Fruit fly (Drosophila melanogaster) whole organism, pupa: ENCODE data around the gene CG45067.

ENCODE experiments used
- CG10348 ChIP-seq: fragments of 200-800 bp; sonication (Bioruptor generic); IDR thresholded peaks from 2 replicates; pipeline ENCODE4 v1.3.6; 2022; ENCODE audit warnings: missing biosample characterization, missing genetic modification characterization
- CG12605 ChIP-seq: fragments of 200-800 bp; sonication (Bioruptor generic); IDR thresholded peaks from 2 replicates; pipeline ENCODE4 v1.3.6; 2022; ENCODE audit warnings: missing biosample characterization, missing genetic modification characterization
- CG13204 ChIP-seq: fragments of 200-800 bp; sonication (Bioruptor generic); optimal IDR thresholded peaks from 2 replicates; lab custom pipeline; 2018; ENCODE audit warnings: missing biosample characterization, mild to moderate bottlenecking, missing genetic modification characterization, moderate library complexity
- CG14655 ChIP-seq: fragments of 200-800 bp; sonication (Bioruptor generic); optimal IDR thresholded peaks from 3 replicates; lab custom pipeline; 2017; ENCODE audit warnings: mild to moderate bottlenecking, missing biosample characterization, missing genetic modification reagents, missing genetic modification characterization
- CG15710 ChIP-seq: fragments of 200-800 bp; sonication (Bioruptor generic); optimal IDR thresholded peaks from 2 replicates; lab custom pipeline; 2018; ENCODE audit warnings: missing biosample characterization, mild to moderate bottlenecking, missing genetic modification characterization, moderate library complexity
- CG17806 ChIP-seq: fragments of 200-800 bp; sonication (Bioruptor generic); optimal IDR thresholded peaks from 2 replicates; lab custom pipeline; 2018; ENCODE audit warnings: missing biosample characterization, mild to moderate bottlenecking, missing genetic modification characterization, moderate library complexity
- CG32121 ChIP-seq: fragments of 200-800 bp; sonication (Bioruptor generic); IDR thresholded peaks from 2 replicates; pipeline ENCODE4 v1.3.6; 2022; ENCODE audit warnings: missing biosample characterization, missing genetic modification characterization
- CG34367 ChIP-seq: fragments of 200-800 bp; sonication (Bioruptor generic); optimal IDR thresholded peaks from 2 replicates; lab custom pipeline; 2018; ENCODE audit warnings: missing biosample characterization, mild to moderate bottlenecking, missing genetic modification characterization
- CG4496 ChIP-seq: fragments of 200-800 bp; sonication (Bioruptor generic); IDR thresholded peaks from 3 replicates; pipeline ENCODE4 v1.3.6; 2022; ENCODE audit warnings: missing biosample characterization, missing genetic modification characterization
- CG8159 ChIP-seq: fragments of 200-800 bp; sonication (Bioruptor generic); optimal IDR thresholded peaks from 3 replicates; lab custom pipeline; 2018; ENCODE audit warnings: missing biosample characterization, mild to moderate bottlenecking, missing genetic modification characterization, moderate library complexity
- CG8301 ChIP-seq: fragments of 200-800 bp; sonication (Bioruptor generic); optimal IDR thresholded peaks from 2 replicates; lab custom pipeline; 2018; ENCODE audit warnings: missing biosample characterization, mild to moderate bottlenecking, missing genetic modification characterization
- CG9948 ChIP-seq: fragments of 200-800 bp; sonication (Bioruptor generic); optimal IDR thresholded peaks from 2 replicates; lab custom pipeline; 2018; ENCODE audit warnings: missing biosample characterization, mild to moderate bottlenecking, missing genetic modification characterization, moderate library complexity
- D1 ChIP-seq: fragments of 200-800 bp; sonication (Bioruptor generic); optimal IDR thresholded peaks from 2 replicates; lab custom pipeline; 2018; ENCODE audit warnings: missing biosample characterization, mild to moderate bottlenecking, missing genetic modification characterization, moderate library complexity
- EcR ChIP-seq: fragments of 200-800 bp; sonication (Bioruptor generic); optimal IDR thresholded peaks from 3 replicates; lab custom pipeline; 2019; ENCODE audit warnings: missing biosample characterization, missing genetic modification characterization, mild to moderate bottlenecking, moderate library complexity, missing genetic modification reagents
- Ets98B ChIP-seq: fragments of 200-800 bp; sonication (Bioruptor generic); IDR thresholded peaks from 2 replicates; pipeline ENCODE4 v1.3.6; 2022; ENCODE audit warnings: missing biosample characterization, missing genetic modification characterization
- Pif1A ChIP-seq: fragments of 200-800 bp; sonication (Bioruptor generic); optimal IDR thresholded peaks from 3 replicates; lab custom pipeline; 2016; ENCODE audit warnings: missing biosample characterization, missing genetic modification characterization
- Pif1B ChIP-seq: fragments of 200-800 bp; sonication (Bioruptor generic); optimal IDR thresholded peaks from 3 replicates; lab custom pipeline; 2016; ENCODE audit warnings: missing biosample characterization, missing genetic modification characterization
- Snoo ChIP-seq: fragments of 200-800 bp; sonication (Bioruptor generic); optimal IDR thresholded peaks from 3 replicates; lab custom pipeline; 2017; ENCODE audit warnings: missing biosample characterization, mild to moderate bottlenecking, missing genetic modification characterization, inconsistent platforms
- fd96Ca ChIP-seq: fragments of 200-800 bp; sonication (Bioruptor generic); IDR thresholded peaks from 3 replicates; pipeline ENCODE4 v1.3.6; 2022; ENCODE audit warnings: missing biosample characterization, missing genetic modification characterization
- gl ChIP-seq: fragments of 200-800 bp; sonication (Bioruptor generic); optimal IDR thresholded peaks from 2 replicates; lab custom pipeline; 2018; ENCODE audit warnings: missing biosample characterization, mild to moderate bottlenecking, missing genetic modification characterization
- rn ChIP-seq: fragments of 200-800 bp; sonication (Bioruptor generic); IDR thresholded peaks from 2 replicates; pipeline ENCODE4 v1.3.6; 2022; ENCODE audit warnings: missing biosample characterization, missing genetic modification characterization

Gene CG45067

DNA sequence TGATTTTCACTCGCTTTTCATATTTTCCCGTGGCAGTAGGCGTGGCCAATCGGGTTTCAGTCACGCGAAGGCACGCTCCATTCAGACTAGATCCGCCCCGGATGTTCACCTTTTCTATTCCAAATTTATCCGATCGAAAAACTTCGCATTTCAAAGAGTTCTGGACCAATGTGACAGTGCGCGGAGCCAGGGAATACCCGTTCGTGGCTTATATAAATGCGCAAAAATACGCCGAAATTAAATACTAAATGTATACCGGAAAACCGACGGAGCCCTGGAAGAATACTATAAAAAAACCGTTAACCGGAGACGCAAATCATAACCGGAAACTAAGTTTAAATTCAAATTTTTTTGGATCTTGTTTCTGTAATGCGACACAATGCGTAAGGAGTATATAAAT lies 13.3 kb upstream of the CG45067 start, which contains the start of gene promL:
TSS of gene promL (minus strand) at position 181 of the 400 bp plus-strand sequence.
- TF ChIP-seq CG8159 (tag; lab: Kevin White, UChicago) = peak; percentile 19
- peak; percentile 56 for TF ChIP-seq Snoo (tag; lab: Kevin White, UChicago)
- no peak for TF ChIP-seq gl
- TF ChIP-seq Pif1A = peak; percentile 29
- TF ChIP-seq D1 (tag; lab: Kevin White, UChicago) = no peak
- TF ChIP-seq CG17806 (tag; lab: Kevin White, UChicago) = no peak
- TF ChIP-seq CG12605 = no peak
- peak; percentile 68 for TF ChIP-seq EcR (GFP tag; lab: Kevin White, UChicago)
- no peak for TF ChIP-seq rn (GFP tag; lab: Robert Waterston, UW)
- TF ChIP-seq fd96Ca = peak; percentile 34; the same call in 1 of the 3 replicates
- TF ChIP-seq CG9948 (tag; lab: Kevin White, UChicago) = no peak
- TF ChIP-seq CG10348 = no peak
- no peak for TF ChIP-seq CG32121
- peak; percentile 37 for TF ChIP-seq Ets98B (GFP tag; lab: Robert Waterston, UW)
- TF ChIP-seq CG14655 (GFP tag; lab: Kevin White, UChicago) = no peak
- TF ChIP-seq CG8301 (tag; lab: Kevin White, UChicago) = no peak
- peak; percentile 10 for TF ChIP-seq CG13204
- TF ChIP-seq CG4496 (GFP tag; lab: Robert Waterston, UW) = peak; percentile 47; the same call in 1 of the 3 replicates
- TF ChIP-seq Pif1B (GFP tag; lab: Kevin White, UChicago) = peak; percentile 12
- TF ChIP-seq CG34367 (tag; lab: Kevin White, UChicago) = no peak
- peak; percentile 51 for TF ChIP-seq CG15710 (tag; lab: Kevin White, UChicago)

DNA sequence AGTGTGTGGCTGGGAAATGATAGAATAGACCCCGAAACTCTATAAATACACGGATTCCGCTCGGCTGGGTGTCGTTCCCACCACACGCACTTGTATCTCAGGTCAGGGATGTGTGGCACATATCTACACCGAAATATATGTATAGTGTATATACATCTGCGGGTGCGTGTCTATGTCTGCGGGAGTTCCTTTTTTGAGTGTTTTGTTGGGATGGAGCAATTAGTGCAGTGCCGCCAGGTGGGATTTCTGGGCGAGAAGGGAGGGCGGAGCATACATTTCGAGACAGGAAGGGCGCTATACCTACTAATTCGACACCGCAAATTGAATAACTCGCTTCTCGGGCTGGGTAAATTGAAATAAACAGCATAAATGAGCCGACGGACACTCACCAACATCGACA lies 12.2 kb upstream of the CG45067 start:
- no peak for TF ChIP-seq CG9948 (tag; lab: Kevin White, UChicago)
- no peak for TF ChIP-seq CG15710 (tag; lab: Kevin White, UChicago)
- TF ChIP-seq CG4496 (GFP tag; lab: Robert Waterston, UW) = no peak
- no peak for TF ChIP-seq EcR (GFP tag; lab: Kevin White, UChicago)
- 0 out of 3 replicates have a peak, but pooled peaks have one; percentile 22 for TF ChIP-seq fd96Ca

DNA sequence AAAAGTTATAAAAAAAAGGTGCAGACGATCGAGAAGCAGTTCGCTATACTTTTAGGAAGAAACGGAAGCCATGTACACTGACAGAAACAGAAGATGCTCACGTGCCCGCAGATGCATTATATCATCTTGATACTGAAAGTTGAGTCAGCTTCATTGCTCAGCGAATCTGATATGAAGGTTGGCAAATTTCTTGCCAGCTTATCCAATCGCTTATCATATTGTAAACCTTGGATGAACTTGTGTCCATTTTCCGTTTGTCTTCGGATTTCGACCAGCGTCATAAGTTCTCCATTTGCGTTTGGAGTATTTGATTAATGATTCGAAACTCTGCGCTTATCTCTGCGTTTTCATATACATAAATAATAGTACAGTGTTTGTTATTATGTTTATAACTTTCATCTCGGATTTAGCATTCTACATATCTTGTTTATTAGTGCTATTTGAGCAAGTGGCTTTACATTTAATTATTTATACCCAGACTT lies 11.4 kb upstream of the CG45067 start:
- TF ChIP-seq Snoo (tag; lab: Kevin White, UChicago) (no peak), rn (GFP tag; lab: Robert Waterston, UW) (no peak), CG34367 (tag; lab: Kevin White, UChicago) (peak; percentile 19), CG8301 (tag; lab: Kevin White, UChicago) (peak; percentile 2)

DNA sequence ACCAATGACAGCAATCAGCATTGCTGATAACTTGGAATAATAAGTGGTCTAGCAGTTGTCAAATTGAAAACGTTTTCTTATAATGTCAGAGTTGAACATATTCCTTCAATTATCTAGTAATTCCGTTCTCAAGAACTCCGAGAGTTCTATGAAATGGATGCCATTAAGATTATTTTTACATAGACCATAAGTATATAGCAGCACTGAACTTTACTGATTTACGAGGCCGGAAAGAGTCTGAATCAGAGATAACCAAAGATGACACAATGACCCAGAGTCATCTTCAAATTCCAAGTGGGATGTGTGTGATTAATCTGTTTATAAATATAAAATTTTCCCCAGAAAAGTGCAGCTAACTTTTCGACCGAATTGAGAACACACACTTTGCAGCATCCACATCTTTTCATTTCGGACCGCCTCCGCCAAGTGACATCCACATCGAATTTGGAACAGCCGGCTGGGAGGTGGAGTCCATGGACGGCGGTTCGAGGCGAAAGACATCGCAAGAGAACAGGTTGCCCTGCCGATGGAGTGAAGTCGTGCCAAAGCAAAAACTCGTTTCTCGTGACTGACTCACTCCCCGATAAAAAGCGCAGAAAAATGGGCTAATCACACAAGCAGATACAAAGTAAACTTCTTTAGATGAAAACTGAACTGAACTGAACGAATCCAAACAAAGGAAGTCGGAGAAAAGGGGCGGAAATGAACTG lies 10.8 kb upstream of the CG45067 start:
- peak; percentile 65 for TF ChIP-seq EcR (GFP tag; lab: Kevin White, UChicago)
- TF ChIP-seq CG12605 = no peak
- TF ChIP-seq CG32121 = no peak
- no peak for TF ChIP-seq fd96Ca
- no peak for TF ChIP-seq CG10348
- 0 out of 3 replicates have a peak, but pooled peaks have one; percentile 41 for TF ChIP-seq CG4496 (GFP tag; lab: Robert Waterston, UW)
- no peak for TF ChIP-seq Pif1A
- TF ChIP-seq Ets98B (GFP tag; lab: Robert Waterston, UW) = no peak
- TF ChIP-seq Snoo (tag; lab: Kevin White, UChicago) = no peak
- TF ChIP-seq CG8301 (tag; lab: Kevin White, UChicago) = no peak
- peak; percentile 42 for TF ChIP-seq CG13204
- TF ChIP-seq CG8159 (tag; lab: Kevin White, UChicago) = no peak
- no peak for TF ChIP-seq D1 (tag; lab: Kevin White, UChicago)
- no peak for TF ChIP-seq rn (GFP tag; lab: Robert Waterston, UW)
- TF ChIP-seq CG34367 (tag; lab: Kevin White, UChicago) = no peak
- no peak for TF ChIP-seq Pif1B (GFP tag; lab: Kevin White, UChicago)
- no peak for TF ChIP-seq CG17806 (tag; lab: Kevin White, UChicago)

DNA sequence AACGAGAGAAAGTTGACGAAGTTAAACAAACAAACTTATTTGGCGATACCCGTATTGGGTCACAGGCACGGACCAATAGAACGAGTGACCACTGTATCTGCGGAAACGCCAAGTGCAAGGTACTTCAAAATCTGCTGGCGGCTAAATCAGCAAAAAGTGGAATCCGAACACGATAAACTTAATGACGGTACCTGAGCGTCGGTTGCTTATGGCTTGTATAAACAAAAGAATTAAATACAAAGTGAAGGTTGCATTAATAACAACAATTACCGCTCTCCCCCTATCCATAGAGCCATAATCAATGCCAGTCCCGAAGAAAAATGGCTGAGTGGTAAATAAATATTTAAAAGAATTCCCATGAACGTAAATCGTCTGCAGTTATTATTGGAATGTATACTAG lies 10.3 kb upstream of the CG45067 start:
- TF ChIP-seq gl = no peak
- TF ChIP-seq CG13204 = no peak
- TF ChIP-seq CG8159 (tag; lab: Kevin White, UChicago) = no peak
- no peak for TF ChIP-seq CG32121
- TF ChIP-seq Pif1B (GFP tag; lab: Kevin White, UChicago) = no peak
- no peak for TF ChIP-seq CG14655 (GFP tag; lab: Kevin White, UChicago)
- TF ChIP-seq CG4496 (GFP tag; lab: Robert Waterston, UW) = no peak
- TF ChIP-seq Pif1A = no peak
- TF ChIP-seq CG17806 (tag; lab: Kevin White, UChicago) = no peak
- no peak for TF ChIP-seq CG9948 (tag; lab: Kevin White, UChicago)
- no peak for TF ChIP-seq CG8301 (tag; lab: Kevin White, UChicago)
- no peak for TF ChIP-seq rn (GFP tag; lab: Robert Waterston, UW)
- TF ChIP-seq Ets98B (GFP tag; lab: Robert Waterston, UW) = no peak
- no peak for TF ChIP-seq EcR (GFP tag; lab: Kevin White, UChicago)
- TF ChIP-seq CG12605 = no peak
- no peak for TF ChIP-seq CG15710 (tag; lab: Kevin White, UChicago)
- no peak for TF ChIP-seq CG34367 (tag; lab: Kevin White, UChicago)
- no peak for TF ChIP-seq D1 (tag; lab: Kevin White, UChicago)
